Worm (Caenorhabditis elegans): ENCODE measurements around the gene rmd-1.

The rmd-1 gene

DNA sequence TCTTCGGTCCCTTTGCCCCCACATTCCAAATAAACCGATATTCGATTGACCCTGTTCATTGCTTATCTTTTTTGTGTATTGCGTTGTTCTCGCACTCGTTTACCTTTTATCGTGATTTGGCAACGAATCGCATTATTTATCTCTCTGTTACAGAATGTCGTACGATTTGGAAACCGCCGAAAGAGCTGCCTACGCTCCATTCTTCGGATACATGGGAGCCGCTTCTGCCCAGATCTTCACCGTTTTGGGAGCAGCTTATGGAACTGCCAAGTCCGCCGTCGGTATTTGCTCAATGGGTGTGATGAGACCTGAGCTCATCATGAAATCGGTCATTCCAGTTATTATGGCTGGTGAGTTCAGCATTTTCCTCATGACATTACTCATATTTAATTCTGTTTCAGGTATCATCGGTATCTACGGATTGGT is 23.1 kb downstream of the rmd-1 start, which contains the start of gene vha-2:
vha-2 (plus strand) TSS at position 154 of the 426 bp plus-strand sequence.
- TF ChIP-seq scrt-1 (GFP tag; IDR thresholded peaks at IDR 0.05) (no peak), pes-1 (GFP tag; IDR thresholded peaks at IDR 0.05) (no peak), aly-1 (tag; optimal IDR thresholded peaks at IDR 0.05) (no peak), B0310.2 (tag; optimal IDR thresholded peaks at IDR 0.05) (no peak), tra-4 (tag; optimal IDR thresholded peaks at IDR 0.05) (no peak), flt-1 (GFP tag; IDR thresholded peaks at IDR 0.05) (no peak), ets-7 (tag; optimal IDR thresholded peaks at IDR 0.05) (no peak), hmg-4 (GFP tag; optimal IDR thresholded peaks at IDR 0.05) (no peak), ama-1 (optimal IDR thresholded peaks at IDR 0.05) (peak; percentile 27)

DNA sequence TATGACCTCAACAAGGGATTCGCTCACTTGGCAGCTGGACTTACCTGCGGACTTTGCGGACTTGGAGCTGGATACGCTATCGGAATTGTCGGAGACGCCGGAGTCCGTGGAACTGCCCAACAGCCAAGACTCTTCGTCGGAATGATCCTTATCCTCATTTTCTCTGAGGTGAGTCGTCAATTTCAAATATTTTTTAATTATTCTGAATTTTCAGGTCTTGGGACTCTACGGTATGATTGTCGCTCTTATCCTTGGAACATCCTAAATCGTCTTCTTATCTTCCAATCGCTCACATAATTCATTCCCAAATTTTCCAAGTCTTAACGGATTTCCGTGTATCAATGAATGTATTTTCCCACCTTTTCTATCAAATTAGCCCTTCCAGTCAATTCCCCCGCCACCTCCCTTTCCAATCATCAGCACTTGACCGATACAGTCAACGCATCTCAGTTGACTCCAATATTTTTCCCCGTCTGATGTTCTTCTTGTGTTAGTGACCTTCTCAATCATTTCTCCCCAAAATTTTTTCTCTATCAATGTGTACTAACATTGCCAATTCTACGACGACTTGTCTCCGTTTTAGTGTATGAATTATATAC is 23.7 kb downstream of the rmd-1 start, which contains the start of gene R10E11.6:
R10E11.6 (plus strand) TSS at position 524 of the 599 bp plus-strand sequence.
- TF ChIP-seq ets-7 (tag; optimal IDR thresholded peaks at IDR 0.05) (no peak), hmbx-1 (tag; optimal IDR thresholded peaks at IDR 0.05) (no peak), tbx-11 (GFP tag; IDR thresholded peaks at IDR 0.05) (no peak), ceh-13 (GFP tag; optimal IDR thresholded peaks at IDR 0.05) (no peak)

DNA sequence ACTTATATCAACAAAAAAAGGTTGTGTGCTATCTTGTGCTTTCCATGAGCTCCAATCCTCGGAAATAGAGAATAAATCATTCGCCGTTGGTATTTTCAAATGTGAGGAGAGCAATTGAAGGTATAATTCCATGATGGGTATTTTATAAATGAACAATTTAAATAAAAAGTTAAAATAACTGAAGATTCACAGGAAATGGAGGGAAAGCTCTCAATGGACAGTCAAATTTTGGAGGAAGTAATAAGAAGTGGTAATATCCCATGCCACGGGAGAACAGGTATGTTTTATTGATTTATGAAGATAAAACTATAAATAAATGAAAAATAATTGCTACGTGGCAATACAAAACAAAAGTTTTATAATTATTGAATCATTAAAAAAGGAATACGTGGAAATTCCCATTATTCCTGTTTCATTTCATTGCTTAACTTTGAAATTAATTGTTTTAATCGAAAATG is 24.3 kb downstream of the rmd-1 start:
- TF ChIP-seq sea-1 (GFP tag; conservative IDR thresholded peaks at IDR 0.05) (no peak), pes-1 (GFP tag; IDR thresholded peaks at IDR 0.05) (no peak), ceh-36 (tag; optimal IDR thresholded peaks at IDR 0.05) (no peak), tbx-37 (GFP tag; conservative IDR thresholded peaks at IDR 0.05) (no peak), hnd-1 (tag; optimal IDR thresholded peaks at IDR 0.05) (no peak), B0310.2 (tag; optimal IDR thresholded peaks at IDR 0.05) (no peak), hmg-4 (GFP tag; optimal IDR thresholded peaks at IDR 0.05) (no peak), ets-7 (tag; optimal IDR thresholded peaks at IDR 0.05) (no peak), aly-1 (tag; optimal IDR thresholded peaks at IDR 0.05) (no peak), ama-1 (optimal IDR thresholded peaks at IDR 0.05) (no peak), tra-4 (tag; optimal IDR thresholded peaks at IDR 0.05) (no peak), F13C5.2 (tag; optimal IDR thresholded peaks at IDR 0.05) (no peak), hmbx-1 (tag; optimal IDR thresholded peaks at IDR 0.05) (no peak), ceh-13 (GFP tag; optimal IDR thresholded peaks at IDR 0.05) (no peak), tbx-11 (GFP tag; IDR thresholded peaks at IDR 0.05) (no peak), flt-1 (GFP tag; IDR thresholded peaks at IDR 0.05) (no peak)

DNA sequence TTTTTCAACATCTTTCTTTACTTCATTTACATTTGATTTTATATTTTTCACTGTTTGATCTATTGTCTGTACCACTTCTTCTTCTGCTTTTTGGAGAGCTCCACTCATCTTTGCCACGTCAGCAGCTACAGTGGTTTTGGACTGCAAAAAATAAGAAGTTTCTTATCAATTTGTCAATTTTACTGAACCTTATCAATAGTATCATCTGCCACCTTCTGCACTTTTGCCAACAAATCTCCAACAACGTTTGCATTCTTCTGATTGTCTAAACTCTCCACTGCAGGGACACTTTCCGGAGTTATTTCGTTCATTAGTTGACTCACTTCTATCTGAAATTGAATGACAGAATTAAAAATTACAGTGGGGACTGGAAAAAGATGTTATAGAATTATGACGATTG is 27.9 kb downstream of the rmd-1 start:
- TF ChIP-seq B0310.2 (tag; optimal IDR thresholded peaks at IDR 0.05) (no peak), hmbx-1 (tag; optimal IDR thresholded peaks at IDR 0.05) (no peak), tbx-37 (GFP tag; conservative IDR thresholded peaks at IDR 0.05) (no peak), flt-1 (GFP tag; IDR thresholded peaks at IDR 0.05) (no peak)

DNA sequence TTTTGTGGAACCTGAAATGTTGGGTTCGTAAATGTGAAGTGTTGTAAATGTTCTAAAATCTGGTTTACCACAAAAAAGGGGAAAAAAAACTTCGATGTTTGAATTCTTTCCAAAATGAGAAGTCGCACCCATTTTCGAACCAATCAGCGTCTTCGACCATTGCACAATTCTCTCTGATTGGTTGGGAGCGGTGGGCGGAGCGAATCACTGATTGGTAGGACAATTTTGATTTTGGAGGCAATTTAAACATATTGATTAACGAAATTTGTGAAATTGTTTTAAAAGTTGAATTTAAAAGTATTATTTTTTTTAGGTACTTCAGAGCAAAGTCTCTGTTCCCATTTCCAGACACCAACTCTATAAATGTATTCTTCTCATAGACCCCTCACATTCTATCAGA is 30.2 kb downstream of the rmd-1 start:
- TF ChIP-seq ceh-36 (tag; optimal IDR thresholded peaks at IDR 0.05): no peak
- TF ChIP-seq hmbx-1 (tag; optimal IDR thresholded peaks at IDR 0.05): no peak
- no peak for TF ChIP-seq F13C5.2 (tag; optimal IDR thresholded peaks at IDR 0.05)
- TF ChIP-seq ama-1 (optimal IDR thresholded peaks at IDR 0.05): no peak
- TF ChIP-seq flt-1 (GFP tag; IDR thresholded peaks at IDR 0.05): no peak
- no peak for TF ChIP-seq scrt-1 (GFP tag; IDR thresholded peaks at IDR 0.05)
- no peak for TF ChIP-seq tbx-11 (GFP tag; IDR thresholded peaks at IDR 0.05)
- no peak for TF ChIP-seq sea-1 (GFP tag; conservative IDR thresholded peaks at IDR 0.05)
- no peak for TF ChIP-seq aly-1 (tag; optimal IDR thresholded peaks at IDR 0.05)
- no peak for TF ChIP-seq B0310.2 (tag; optimal IDR thresholded peaks at IDR 0.05)
- no peak for TF ChIP-seq ceh-13 (GFP tag; optimal IDR thresholded peaks at IDR 0.05)
- TF ChIP-seq tbx-37 (GFP tag; conservative IDR thresholded peaks at IDR 0.05): no peak
- TF ChIP-seq ets-7 (tag; optimal IDR thresholded peaks at IDR 0.05): no peak
- TF ChIP-seq hmg-4 (GFP tag; optimal IDR thresholded peaks at IDR 0.05): no peak
- TF ChIP-seq hnd-1 (tag; optimal IDR thresholded peaks at IDR 0.05): no peak

DNA sequence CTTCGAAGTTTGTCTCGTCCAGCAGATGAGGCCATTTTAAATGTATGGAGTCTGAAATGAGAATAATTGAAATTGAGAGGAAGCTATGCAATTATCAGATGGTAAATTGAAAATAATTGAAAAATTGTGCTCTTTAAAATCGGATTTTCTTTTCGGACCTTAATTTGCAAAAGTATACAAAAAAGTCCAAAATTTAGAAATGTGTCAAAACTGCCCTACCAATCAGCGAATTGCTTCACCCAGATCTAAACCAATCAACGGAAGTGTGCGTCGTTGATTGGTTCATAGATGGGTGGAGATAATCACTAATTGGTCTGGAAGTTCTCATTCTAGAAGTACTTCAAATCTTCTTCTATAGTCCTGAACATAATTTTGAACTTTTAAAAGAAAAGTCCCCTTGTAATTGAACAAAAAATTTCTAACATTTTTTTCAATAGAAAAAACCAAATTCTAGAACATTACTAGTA is 30.7 kb downstream of the rmd-1 start, which contains the start of gene R10E11.5:
R10E11.5 (minus strand) TSS at position 51 of the 467 bp plus-strand sequence.
- TF ChIP-seq F13C5.2 (tag; optimal IDR thresholded peaks at IDR 0.05): no peak
- TF ChIP-seq hnd-1 (tag; optimal IDR thresholded peaks at IDR 0.05): no peak
- TF ChIP-seq B0310.2 (tag; optimal IDR thresholded peaks at IDR 0.05): no peak
- TF ChIP-seq ceh-36 (tag; optimal IDR thresholded peaks at IDR 0.05): no peak
- TF ChIP-seq tbx-37 (GFP tag; conservative IDR thresholded peaks at IDR 0.05): no peak
- TF ChIP-seq tbx-11 (GFP tag; IDR thresholded peaks at IDR 0.05): no peak
- TF ChIP-seq tra-4 (tag; optimal IDR thresholded peaks at IDR 0.05): no peak
- TF ChIP-seq scrt-1 (GFP tag; IDR thresholded peaks at IDR 0.05): no peak
- TF ChIP-seq ceh-13 (GFP tag; optimal IDR thresholded peaks at IDR 0.05): no peak
- TF ChIP-seq ama-1 (optimal IDR thresholded peaks at IDR 0.05): no peak
- no peak for TF ChIP-seq flt-1 (GFP tag; IDR thresholded peaks at IDR 0.05)
- TF ChIP-seq hmbx-1 (tag; optimal IDR thresholded peaks at IDR 0.05): no peak
- TF ChIP-seq ets-7 (tag; optimal IDR thresholded peaks at IDR 0.05): no peak
- no peak for TF ChIP-seq sea-1 (GFP tag; conservative IDR thresholded peaks at IDR 0.05)
- TF ChIP-seq aly-1 (tag; optimal IDR thresholded peaks at IDR 0.05): no peak
- TF ChIP-seq hmg-4 (GFP tag; optimal IDR thresholded peaks at IDR 0.05): no peak
- no peak for TF ChIP-seq pes-1 (GFP tag; IDR thresholded peaks at IDR 0.05)

DNA sequence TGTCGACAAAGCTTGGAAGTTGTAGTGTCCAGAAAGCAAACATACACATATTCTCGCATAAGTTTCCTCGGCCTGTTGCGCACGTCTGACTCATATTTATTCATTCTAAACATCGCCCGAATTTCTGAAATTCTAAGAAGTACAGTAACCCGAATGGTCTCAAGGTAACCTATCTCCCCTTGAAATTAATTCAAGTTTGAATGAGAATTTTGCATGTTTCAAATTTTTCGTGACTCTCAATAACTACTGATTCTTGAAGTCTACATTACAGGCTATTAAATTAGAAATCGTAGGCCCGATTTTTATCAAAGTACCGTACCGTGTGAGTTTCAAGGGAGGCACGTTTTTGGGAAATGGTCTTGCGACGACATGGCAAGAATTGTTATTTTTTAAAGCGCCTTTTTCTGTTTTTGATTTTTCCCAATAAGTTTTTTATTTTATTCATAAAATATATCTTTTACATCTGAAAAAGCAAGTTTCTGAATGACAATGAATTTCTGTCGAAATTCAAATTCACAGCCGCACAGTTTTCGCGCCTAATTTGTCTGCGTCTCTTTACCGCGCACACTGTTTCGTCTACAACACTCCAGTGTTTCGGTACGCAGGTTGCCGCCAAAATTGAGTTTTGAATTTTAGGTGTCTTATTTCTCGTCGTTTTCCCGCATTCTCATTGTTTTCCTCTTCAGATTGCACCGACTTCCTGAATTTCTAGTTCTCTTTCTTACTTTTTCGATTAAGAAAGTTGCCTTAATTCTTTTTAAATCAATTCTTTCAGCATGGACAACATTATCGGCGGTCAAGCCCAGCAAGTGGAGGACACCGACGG is 34.9 kb downstream of the rmd-1 start, which contains the start of the genes R10E11.9 and mcm-6:
R10E11.9 (minus strand) TSS at position 51 of the 826 bp plus-strand sequence.
mcm-6 (plus strand) TSS at position 776 of the 826 bp plus-strand sequence.
- no peak for TF ChIP-seq scrt-1 (GFP tag; IDR thresholded peaks at IDR 0.05)
